Fruit fly (Drosophila melanogaster) S2 (cell line): Measurements from ENCODE around the gene CG13003.

ENCODE experiments used
- CG8478 ChIP-seq: fragments of >200 bp; optimal IDR thresholded peaks from 2 replicates; lab custom pipeline; 2018
- CTCF ChIP-seq, 2 experiments: fragments of >200 bp; optimal IDR thresholded peaks; 2 replicates each; lab custom pipeline; 2018

DNA sequence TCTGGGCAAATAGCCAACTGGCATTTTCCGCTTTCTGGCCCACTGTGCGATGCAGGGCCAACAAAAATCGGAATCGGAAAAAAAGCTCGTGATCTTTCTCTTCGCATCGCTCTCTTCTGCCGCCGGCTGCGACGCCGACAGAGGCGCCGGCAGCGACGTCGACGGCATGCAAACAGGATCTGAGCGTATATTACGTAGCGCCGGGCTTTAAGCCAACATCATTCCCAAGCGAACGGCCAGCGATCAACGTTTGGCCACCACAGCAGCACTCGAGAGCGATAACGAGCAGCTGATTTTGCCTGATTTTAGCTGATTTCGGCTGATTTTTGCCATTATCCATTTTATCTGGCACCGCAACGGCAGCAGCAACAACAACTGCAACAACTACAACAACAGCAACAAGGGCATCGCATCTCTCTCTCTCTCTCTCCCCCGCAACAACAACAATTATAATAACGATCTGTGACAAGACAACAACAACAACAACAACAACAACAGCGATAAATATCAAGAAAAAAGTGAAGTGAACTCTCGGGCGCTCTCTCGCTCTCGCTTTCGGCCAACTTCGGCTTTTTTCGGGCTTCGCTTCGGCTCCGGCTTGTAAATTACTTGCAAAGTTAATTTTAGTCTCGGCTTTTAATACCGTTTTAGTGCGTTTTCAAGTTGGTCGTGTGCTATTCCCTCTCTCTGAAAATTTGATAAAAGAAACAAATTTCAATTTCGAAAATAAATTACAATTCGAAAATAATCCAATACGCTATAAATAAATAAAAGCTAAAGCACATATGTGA is 36.8 kb upstream of the CG13003 start, which contains the start of gene CG4928:
- TF ChIP-seq CG8478 (lab: Kevin White, UChicago) (no peak), CTCF (optimal IDR thresholded peaks at IDR 0.05; lab: Kevin White, UChicago) (no peak)
